Fruit fly (Drosophila melanogaster) whole organism, pupa: ENCODE measurements around the gene MED6.

ENCODE experiments used
- CG13204 ChIP-seq: fragments of 200-800 bp; sonication (Bioruptor generic); optimal IDR thresholded peaks from 2 replicates; lab custom pipeline; 2018; ENCODE audit warnings: missing biosample characterization, mild to moderate bottlenecking, missing genetic modification characterization, moderate library complexity
- CG15710 ChIP-seq: fragments of 200-800 bp; sonication (Bioruptor generic); optimal IDR thresholded peaks from 2 replicates; lab custom pipeline; 2018; ENCODE audit warnings: missing biosample characterization, mild to moderate bottlenecking, missing genetic modification characterization, moderate library complexity
- CG17806 ChIP-seq: fragments of 200-800 bp; sonication (Bioruptor generic); optimal IDR thresholded peaks from 2 replicates; lab custom pipeline; 2018; ENCODE audit warnings: missing biosample characterization, mild to moderate bottlenecking, missing genetic modification characterization, moderate library complexity
- CG34367 ChIP-seq: fragments of 200-800 bp; sonication (Bioruptor generic); optimal IDR thresholded peaks from 2 replicates; lab custom pipeline; 2018; ENCODE audit warnings: missing biosample characterization, mild to moderate bottlenecking, missing genetic modification characterization
- CG8159 ChIP-seq: fragments of 200-800 bp; sonication (Bioruptor generic); optimal IDR thresholded peaks from 3 replicates; lab custom pipeline; 2018; ENCODE audit warnings: missing biosample characterization, mild to moderate bottlenecking, missing genetic modification characterization, moderate library complexity
- CG8301 ChIP-seq: fragments of 200-800 bp; sonication (Bioruptor generic); optimal IDR thresholded peaks from 2 replicates; lab custom pipeline; 2018; ENCODE audit warnings: missing biosample characterization, mild to moderate bottlenecking, missing genetic modification characterization
- CG9948 ChIP-seq: fragments of 200-800 bp; sonication (Bioruptor generic); optimal IDR thresholded peaks from 2 replicates; lab custom pipeline; 2018; ENCODE audit warnings: missing biosample characterization, mild to moderate bottlenecking, missing genetic modification characterization, moderate library complexity
- D1 ChIP-seq: fragments of 200-800 bp; sonication (Bioruptor generic); optimal IDR thresholded peaks from 2 replicates; lab custom pipeline; 2018; ENCODE audit warnings: missing biosample characterization, mild to moderate bottlenecking, missing genetic modification characterization, moderate library complexity
- EcR ChIP-seq: fragments of 200-800 bp; sonication (Bioruptor generic); optimal IDR thresholded peaks from 3 replicates; lab custom pipeline; 2019; ENCODE audit warnings: missing biosample characterization, missing genetic modification characterization, mild to moderate bottlenecking, moderate library complexity, missing genetic modification reagents
- Ets98B ChIP-seq: fragments of 200-800 bp; sonication (Bioruptor generic); IDR thresholded peaks from 2 replicates; pipeline ENCODE4 v1.3.6; 2022; ENCODE audit warnings: missing biosample characterization, missing genetic modification characterization
- Pif1B ChIP-seq: fragments of 200-800 bp; sonication (Bioruptor generic); optimal IDR thresholded peaks from 3 replicates; lab custom pipeline; 2016; ENCODE audit warnings: missing biosample characterization, missing genetic modification characterization
- Snoo ChIP-seq: fragments of 200-800 bp; sonication (Bioruptor generic); optimal IDR thresholded peaks from 3 replicates; lab custom pipeline; 2017; ENCODE audit warnings: missing biosample characterization, mild to moderate bottlenecking, missing genetic modification characterization, inconsistent platforms
- fd96Ca ChIP-seq: fragments of 200-800 bp; sonication (Bioruptor generic); IDR thresholded peaks from 3 replicates; pipeline ENCODE4 v1.3.6; 2022; ENCODE audit warnings: missing biosample characterization, missing genetic modification characterization
- rn ChIP-seq: fragments of 200-800 bp; sonication (Bioruptor generic); IDR thresholded peaks from 2 replicates; pipeline ENCODE4 v1.3.6; 2022; ENCODE audit warnings: missing biosample characterization, missing genetic modification characterization

DNA sequence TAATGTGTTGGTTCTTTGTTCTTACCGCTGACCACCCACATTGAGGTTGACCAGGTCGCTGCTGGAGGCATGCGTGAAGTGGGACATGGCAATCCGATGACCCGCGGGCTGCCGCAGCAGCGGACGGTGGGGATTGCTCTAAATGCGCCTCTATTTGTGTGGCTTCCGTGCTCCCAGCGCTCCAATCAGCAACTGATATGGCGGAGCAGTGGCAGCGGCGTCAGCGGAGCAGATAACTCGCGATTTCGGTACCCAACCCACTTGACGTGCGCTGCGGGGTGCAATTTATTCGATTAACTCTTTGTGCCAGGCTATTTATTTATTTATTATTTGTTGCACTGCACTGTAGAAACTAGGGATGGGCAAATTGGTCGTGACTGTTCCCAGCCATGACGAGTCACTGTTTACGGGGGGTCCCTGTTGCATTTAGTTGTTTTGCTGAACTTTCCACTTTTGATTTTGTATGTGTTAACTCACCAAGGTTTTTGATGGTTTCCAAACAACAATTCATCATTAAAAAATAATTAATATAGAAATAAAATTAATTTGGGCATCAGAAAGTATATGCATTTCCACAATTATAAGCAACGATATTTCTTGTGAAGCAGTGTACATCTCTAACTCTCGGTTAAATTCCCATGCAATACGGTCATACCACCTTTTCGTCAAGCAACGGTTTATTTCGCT, 32.0 kb upstream of the MED6 start, which contains the start of the genes CG9467 and CG8526:
- TF ChIP-seq CG8301 (no peak), rn (GFP tag; lab: Robert Waterston, UW) (no peak), EcR (GFP tag; lab: Kevin White, UChicago) (peak; percentile 16), CG15710 (tag; lab: Kevin White, UChicago) (peak; percentile 65), Ets98B (GFP tag; lab: Robert Waterston, UW) (no peak), CG34367 (peak; percentile 9), CG17806 (tag; lab: Kevin White, UChicago) (peak; percentile 47), Snoo (tag; lab: Kevin White, UChicago) (peak; percentile 41), fd96Ca (GFP tag; lab: Robert Waterston, UW) (peak; percentile 31; the same call in 2 of the 3 replicates), CG13204 (GFP tag; lab: Kevin White, UChicago) (no peak), D1 (tag; lab: Kevin White, UChicago) (no peak), CG9948 (tag; lab: Kevin White, UChicago) (peak; percentile 32), Pif1B (GFP tag; lab: Kevin White, UChicago) (no peak), CG8159 (no peak)
